Worm (Caenorhabditis elegans): Measurements from ENCODE around the gene mig-15.

DNA sequence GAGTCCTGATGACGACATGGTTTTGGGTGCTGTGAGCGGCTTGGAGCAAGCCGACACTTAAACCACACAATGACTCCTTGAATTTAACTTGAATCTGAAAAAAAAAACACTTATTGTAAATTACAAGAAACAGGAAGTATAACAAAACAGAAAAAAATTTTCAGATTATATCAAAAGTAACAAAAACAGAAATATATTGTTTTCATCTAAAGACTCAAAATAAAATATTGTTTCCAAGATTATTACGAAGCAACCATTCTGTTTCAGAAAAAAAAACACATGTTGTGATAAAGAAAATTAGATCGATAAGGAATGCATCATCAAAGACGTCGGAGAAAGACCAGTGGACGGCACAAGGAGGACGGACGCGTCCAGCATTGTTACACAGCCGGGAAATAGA, at the start of gene mig-15:
- no peak for TF ChIP-seq jun-1 (tag; optimal IDR thresholded peaks at IDR 0.05)
- TF ChIP-seq hmg-11 (tag; optimal IDR thresholded peaks at IDR 0.05), result no peak
- no peak for TF ChIP-seq pqm-1 (tag; optimal IDR thresholded peaks at IDR 0.05)
- TF ChIP-seq nhr-76 (tag; optimal IDR thresholded peaks at IDR 0.05), result no peak
- no peak for TF ChIP-seq pha-4 (tag; optimal IDR thresholded peaks at IDR 0.05)
- TF ChIP-seq ztf-4 (tag; optimal IDR thresholded peaks at IDR 0.05), result no peak
- TF ChIP-seq nhr-11 (tag; optimal IDR thresholded peaks at IDR 0.05), result no peak
- no peak for TF ChIP-seq unc-62 (GFP tag; optimal IDR thresholded peaks at IDR 0.05)
